Fruit fly (Drosophila melanogaster) whole organism, embryonic: ENCODE measurements around the gene CG45691.

Source experiments
- Antp ChIP-seq: fragments of 200-800 bp; sonication (Bioruptor generic); optimal IDR thresholded peaks from 3 replicates; lab custom pipeline; 2016; ENCODE audit warnings: missing biosample characterization, missing genetic modification characterization
- B-H2 ChIP-seq: fragments of 200-800 bp; sonication (Bioruptor generic); optimal IDR thresholded peaks from 2 replicates; lab custom pipeline; 2018; ENCODE audit warnings: missing biosample characterization, mild to moderate bottlenecking, missing genetic modification characterization
- Bgb ChIP-seq: fragments of 200-800 bp; sonication (Bioruptor generic); IDR thresholded peaks from 2 replicates; pipeline ENCODE4 v1.3.6; 2022; ENCODE audit warnings: missing biosample characterization, missing genetic modification characterization; ENCODE audit not compliant: partially characterized antibody
- CG12659 ChIP-seq: fragments of 200-800 bp; sonication (Bioruptor generic); optimal IDR thresholded peaks from 3 replicates; lab custom pipeline; 2017; ENCODE audit warnings: mild to moderate bottlenecking, missing biosample characterization, missing genetic modification reagents, missing genetic modification characterization
- CG13287 ChIP-seq: fragments of 200-800 bp; sonication (Bioruptor generic); IDR thresholded peaks from 2 replicates; pipeline ENCODE4 v1.3.6; 2022; ENCODE audit warnings: missing biosample characterization, missing genetic modification characterization; ENCODE audit not compliant: partially characterized antibody
- CG1529 ChIP-seq: fragments of 200-800 bp; sonication (Bioruptor generic); optimal IDR thresholded peaks from 3 replicates; lab custom pipeline; 2018; ENCODE audit warnings: missing biosample characterization, missing genetic modification characterization
- CG16813 ChIP-seq: fragments of 200-800 bp; sonication (Bioruptor generic); IDR thresholded peaks from 3 replicates; pipeline ENCODE4 v1.3.6; 2022; ENCODE audit warnings: missing biosample characterization, missing genetic modification characterization; ENCODE audit not compliant: partially characterized antibody
- CG2199 ChIP-seq: fragments of 200-800 bp; sonication (Bioruptor generic); IDR thresholded peaks from 3 replicates; pipeline ENCODE4 v1.3.6; 2022; ENCODE audit warnings: missing biosample characterization, missing genetic modification characterization
- CG30020 ChIP-seq: fragments of 200-800 bp; optimal IDR thresholded peaks from 2 replicates; lab custom pipeline; 2019; ENCODE audit warnings: missing biosample characterization, mild to moderate bottlenecking, missing genetic modification characterization, moderate library complexity
- CG30403 ChIP-seq: fragments of 200-800 bp; sonication (Bioruptor generic); optimal IDR thresholded peaks from 3 replicates; lab custom pipeline; 2016; ENCODE audit warnings: missing biosample characterization, missing genetic modification characterization
- CG33557 ChIP-seq: fragments of 200-800 bp; sonication (Bioruptor generic); optimal IDR thresholded peaks from 2 replicates; lab custom pipeline; 2019; ENCODE audit warnings: missing biosample characterization, mild to moderate bottlenecking, missing genetic modification characterization, moderate library complexity
- CG42726 ChIP-seq: fragments of 200-800 bp; sonication (Bioruptor generic); IDR thresholded peaks from 2 replicates; pipeline ENCODE4 v1.3.6; 2022; ENCODE audit warnings: missing biosample characterization, missing genetic modification characterization; ENCODE audit not compliant: partially characterized antibody
- CG4404 ChIP-seq: fragments of 200-800 bp; sonication (Bioruptor generic); IDR thresholded peaks from 2 replicates; pipeline ENCODE4 v1.3.6; 2022; ENCODE audit warnings: missing biosample characterization, missing genetic modification characterization
- CG4424 ChIP-seq: fragments of 200-800 bp; sonication (Bioruptor generic); optimal IDR thresholded peaks from 3 replicates; lab custom pipeline; 2016; ENCODE audit warnings: missing biosample characterization, missing genetic modification characterization
- CG6175 ChIP-seq: fragments of 200-800 bp; sonication (Bioruptor generic); IDR thresholded peaks from 3 replicates; pipeline ENCODE4 v1.3.6; 2022; ENCODE audit warnings: missing biosample characterization, missing genetic modification characterization
- CG6654 ChIP-seq: fragments of 200-800 bp; sonication (Bioruptor generic); optimal IDR thresholded peaks from 2 replicates; lab custom pipeline; 2017; ENCODE audit warnings: missing biosample characterization, mild to moderate bottlenecking, missing genetic modification characterization
- CG6854 ChIP-seq: fragments of 200-800 bp; sonication (Bioruptor generic); optimal IDR thresholded peaks from 3 replicates; lab custom pipeline; 2017; ENCODE audit warnings: missing biosample characterization, mild to moderate bottlenecking, missing genetic modification characterization
- CG7786 ChIP-seq: fragments of 200-800 bp; sonication (Bioruptor generic); optimal IDR thresholded peaks from 2 replicates; lab custom pipeline; 2016; ENCODE audit warnings: missing biosample characterization, missing genetic modification characterization
- CTCF ChIP-seq: fragments of 200-800 bp; sonication (Bioruptor generic); optimal IDR thresholded peaks from 2 replicates; lab custom pipeline; 2017; ENCODE audit warnings: missing biosample characterization, mild to moderate bottlenecking, missing genetic modification characterization, moderate library complexity
- Camta ChIP-seq: fragments of 200-800 bp; sonication (Bioruptor generic); optimal IDR thresholded peaks from 2 replicates; lab custom pipeline; 2016; ENCODE audit warnings: missing biosample characterization, missing genetic modification characterization
- Dek ChIP-seq: fragments of 200-800 bp; sonication (Bioruptor generic); optimal IDR thresholded peaks from 3 replicates; lab custom pipeline; 2019; ENCODE audit warnings: missing biosample characterization, mild to moderate bottlenecking, missing genetic modification characterization, moderate library complexity
- Dip2 ChIP-seq: fragments of 200-800 bp; sonication (Bioruptor generic); IDR thresholded peaks from 2 replicates; pipeline ENCODE4 v1.3.6; 2022; ENCODE audit warnings: missing biosample characterization, missing genetic modification characterization
- Dp ChIP-seq: fragments of 200-800 bp; sonication (Bioruptor generic); optimal IDR thresholded peaks from 2 replicates; lab custom pipeline; 2018; ENCODE audit warnings: missing biosample characterization, mild to moderate bottlenecking, missing genetic modification characterization, moderate library complexity
- Drgx ChIP-seq: fragments of 200-800 bp; sonication (Bioruptor generic); IDR thresholded peaks from 2 replicates; pipeline ENCODE4 v1.3.6; 2022; ENCODE audit warnings: missing biosample characterization, missing genetic modification characterization
- Ets65A ChIP-seq: fragments of 200-800 bp; sonication (Bioruptor generic); peaks from one replicate; lab custom pipeline; 2016; ENCODE audit warnings: missing biosample characterization, missing genetic modification characterization
- H15 ChIP-seq: fragments of 200-800 bp; sonication (Bioruptor generic); IDR thresholded peaks from 3 replicates; pipeline ENCODE4 v1.3.6; 2022; ENCODE audit warnings: missing biosample characterization, missing genetic modification characterization
- H2.0 ChIP-seq: fragments of 200-800 bp; sonication (Bioruptor generic); IDR thresholded peaks from 2 replicates; pipeline ENCODE4 v1.3.6; 2022; ENCODE audit warnings: missing biosample characterization, missing genetic modification characterization
- HLH4C ChIP-seq: fragments of 200-800 bp; sonication (Bioruptor generic); IDR thresholded peaks from 3 replicates; pipeline ENCODE4 v1.3.6; 2022; ENCODE audit warnings: missing biosample characterization, missing genetic modification characterization; ENCODE audit not compliant: partially characterized antibody
- Hey ChIP-seq: fragments of 200-800 bp; sonication (Bioruptor generic); optimal IDR thresholded peaks from 3 replicates; lab custom pipeline; 2018; ENCODE audit warnings: missing biosample characterization, mild to moderate bottlenecking, missing genetic modification characterization
- HmgZ ChIP-seq: fragments of 200-800 bp; sonication (Bioruptor generic); optimal IDR thresholded peaks from 2 replicates; lab custom pipeline; 2018; ENCODE audit warnings: missing biosample characterization, mild to moderate bottlenecking, missing genetic modification characterization
- Hr3 ChIP-seq: fragments of 200-800 bp; sonication (Bioruptor generic); optimal IDR thresholded peaks from 3 replicates; lab custom pipeline; 2016; ENCODE audit warnings: missing biosample characterization, missing genetic modification characterization
- Hr51 ChIP-seq, 2 experiments: fragments of 200-800 bp; sonication (Bioruptor generic); optimal IDR thresholded peaks; 2 replicates in 1 of 2; 3 replicates in 1 of 2; lab custom pipeline; 2016 to 2018; ENCODE audit warnings: missing biosample characterization in 2 of 2, missing genetic modification characterization in 2 of 2, mild to moderate bottlenecking in 1 of 2, moderate library complexity in 1 of 2
- Lhr ChIP-seq: fragments of 200-800 bp; sonication (Bioruptor generic); optimal IDR thresholded peaks from 3 replicates; lab custom pipeline; 2017; ENCODE audit warnings: mild to moderate bottlenecking, missing biosample characterization, missing genetic modification reagents, missing genetic modification characterization
- MBD-R2 ChIP-seq: fragments of 200-800 bp; sonication (Bioruptor generic); IDR thresholded peaks from 2 replicates; pipeline ENCODE4 v1.3.6; 2022; ENCODE audit warnings: missing biosample characterization, missing genetic modification characterization
- Max ChIP-seq: fragments of 200-800 bp; sonication (Bioruptor generic); optimal IDR thresholded peaks from 2 replicates; lab custom pipeline; 2016; ENCODE audit warnings: missing biosample characterization, mild to moderate bottlenecking, missing genetic modification characterization
- Myb ChIP-seq: fragments of 200-800 bp; sonication (Bioruptor generic); optimal IDR thresholded peaks from 2 replicates; lab custom pipeline; 2016; ENCODE audit warnings: missing biosample characterization, missing genetic modification characterization
- Oli ChIP-seq: fragments of 200-800 bp; sonication (Bioruptor generic); optimal IDR thresholded peaks from 2 replicates; lab custom pipeline; 2018; ENCODE audit warnings: missing biosample characterization, mild to moderate bottlenecking, missing genetic modification characterization, moderate library complexity
- Opbp ChIP-seq: fragments of 200-800 bp; sonication (Bioruptor generic); IDR thresholded peaks from 3 replicates; pipeline ENCODE4 v1.3.6; 2022; ENCODE audit warnings: missing biosample characterization, missing genetic modification characterization; ENCODE audit not compliant: partially characterized antibody
- Scr ChIP-seq: fragments of 200-800 bp; sonication (Bioruptor generic); IDR thresholded peaks from 2 replicates; pipeline ENCODE4 v1.3.6; 2022; ENCODE audit warnings: missing biosample characterization, missing genetic modification characterization; ENCODE audit not compliant: partially characterized antibody
- gfzf ChIP-seq: fragments of 200-800 bp; sonication (Bioruptor generic); optimal IDR thresholded peaks from 2 replicates; lab custom pipeline; 2016; ENCODE audit warnings: missing biosample characterization, mild to moderate bottlenecking, missing genetic modification characterization, moderate library complexity
- gsb ChIP-seq: fragments of 200-800 bp; sonication (Bioruptor generic); IDR thresholded peaks from 2 replicates; pipeline ENCODE4 v1.3.6; 2022; ENCODE audit warnings: missing biosample characterization, missing genetic modification characterization
- h ChIP-seq: fragments of >200 bp; optimal IDR thresholded peaks from 2 replicates; lab custom pipeline; 2017
- knrl ChIP-seq: fragments of 200-800 bp; sonication (Bioruptor generic); IDR thresholded peaks from 3 replicates; pipeline ENCODE4 v1.3.6; 2022; ENCODE audit warnings: missing biosample characterization, missing genetic modification characterization; ENCODE audit not compliant: partially characterized antibody
- org-1 ChIP-seq: fragments of 200-800 bp; sonication (Bioruptor generic); optimal IDR thresholded peaks from 2 replicates; lab custom pipeline; 2017; ENCODE audit warnings: missing biosample characterization, missing genetic modification characterization
- pita ChIP-seq: fragments of 200-800 bp; sonication (Bioruptor generic); optimal IDR thresholded peaks from 2 replicates; lab custom pipeline; 2017; ENCODE audit warnings: missing biosample characterization, mild to moderate bottlenecking, missing genetic modification characterization
- pzg ChIP-seq: fragments of 200-800 bp; sonication (Bioruptor generic); optimal IDR thresholded peaks from 3 replicates; lab custom pipeline; 2018; ENCODE audit warnings: missing biosample characterization, mild to moderate bottlenecking, missing genetic modification characterization, moderate library complexity
- slou ChIP-seq: fragments of 200-800 bp; sonication (Bioruptor generic); optimal IDR thresholded peaks from 3 replicates; lab custom pipeline; 2016; ENCODE audit warnings: missing biosample characterization, missing genetic modification characterization
- stwl ChIP-seq: fragments of 200-800 bp; sonication (Bioruptor generic); optimal IDR thresholded peaks from 3 replicates; lab custom pipeline; 2018; ENCODE audit warnings: missing biosample characterization, mild to moderate bottlenecking, missing genetic modification characterization, moderate library complexity
- tup ChIP-seq: fragments of 200-800 bp; sonication (Bioruptor generic); optimal IDR thresholded peaks from 2 replicates; lab custom pipeline; 2016; ENCODE audit warnings: missing biosample characterization, mild to moderate bottlenecking, missing genetic modification characterization, moderate library complexity
- vvl ChIP-seq: fragments of 200-800 bp; sonication (Bioruptor generic); IDR thresholded peaks from 2 replicates; pipeline ENCODE4 v1.3.6; 2022; ENCODE audit warnings: missing biosample characterization, missing genetic modification characterization

CG45691 gene

dm6 chr2L:17320612-17321011, at the start of gene CG45691:
TSS of gene CG45691 (minus strand) at chr2L:17320712.
- TF ChIP-seq Hey (no peak), H15 (GFP tag; lab: Robert Waterston, UW) (no peak), Oli (no peak), gsb (GFP tag; lab: Robert Waterston, UW) (no peak), Ets65A (GFP tag; lab: Kevin White, UChicago) (peak; percentile 22)

- no peak for TF ChIP-seq org-1 (GFP tag; lab: Kevin White, UChicago)
- TF ChIP-seq gfzf (GFP tag; lab: Kevin White, UChicago) = peak; percentile 58
- peak in 1 of 2 experiments; percentile 69 for TF ChIP-seq Hr51 (GFP tag; optimal IDR thresholded peaks at IDR 0.05; lab: Kevin White, UChicago)
- TF ChIP-seq knrl (GFP tag; lab: Robert Waterston, UW) = peak; percentile 33; the same call in 2 of the 3 replicates
- TF ChIP-seq H2.0 = no peak
- TF ChIP-seq slou (GFP tag; lab: Kevin White, UChicago) = peak; percentile 47
- peak; percentile 37 for TF ChIP-seq B-H2
- peak; percentile 66 for TF ChIP-seq CTCF (GFP tag; lab: Kevin White, UChicago)
- no peak for TF ChIP-seq CG4404
- TF ChIP-seq HmgZ = peak; percentile 17
- TF ChIP-seq tup (GFP tag; lab: Kevin White, UChicago) = no peak
- TF ChIP-seq Dek (tag; lab: Kevin White, UChicago) = peak; percentile 24
- TF ChIP-seq Drgx (GFP tag; lab: Robert Waterston, UW) = no peak
- no peak for TF ChIP-seq MBD-R2 (GFP tag; lab: Robert Waterston, UW)
- peak; percentile 10 for TF ChIP-seq Lhr
- TF ChIP-seq CG30403 (GFP tag; lab: Kevin White, UChicago) = no peak
- TF ChIP-seq Scr (GFP tag; lab: Robert Waterston, UW) = peak; percentile 53; the same call in 1 of the 2 replicates
- TF ChIP-seq CG7786 = no peak
- peak; percentile 29 for TF ChIP-seq Dp (GFP tag; lab: Kevin White, UChicago)
- TF ChIP-seq CG16813 (GFP tag; lab: Robert Waterston, UW) = 0 out of 3 replicates have a peak, but pooled peaks have one; percentile 12
- TF ChIP-seq CG42726 (GFP tag; lab: Robert Waterston, UW) = peak; percentile 60
- no peak for TF ChIP-seq CG6175 (GFP tag; lab: Robert Waterston, UW)
- TF ChIP-seq CG4424 = no peak
- TF ChIP-seq CG2199 = peak; percentile 95
- no peak for TF ChIP-seq Antp (GFP tag; lab: Kevin White, UChicago)
- peak; percentile 60 for TF ChIP-seq Bgb (GFP tag; lab: Robert Waterston, UW)
- TF ChIP-seq stwl = peak; percentile 98
- peak; percentile 42; the same call in 1 of the 2 replicates for TF ChIP-seq CG13287
- TF ChIP-seq CG12659 (GFP tag; lab: Kevin White, UChicago) = peak; percentile 1
- peak; percentile 26 for TF ChIP-seq CG6854
- peak; percentile 36 for TF ChIP-seq Myb (GFP tag; lab: Kevin White, UChicago)
- peak; percentile 99 for TF ChIP-seq CG6654 (GFP tag; lab: Kevin White, UChicago)
- no peak for TF ChIP-seq Dip2 (GFP tag; lab: Robert Waterston, UW)
- no peak for TF ChIP-seq CG1529 (GFP tag; lab: Kevin White, UChicago)
- TF ChIP-seq pzg (GFP tag; lab: Kevin White, UChicago) = peak; percentile 18
- TF ChIP-seq vvl (GFP tag; lab: Robert Waterston, UW) = no peak
- no peak for TF ChIP-seq h (lab: Kevin White, UChicago)
- no peak for TF ChIP-seq Max (GFP tag; lab: Kevin White, UChicago)
- TF ChIP-seq CG33557 (GFP tag; lab: Kevin White, UChicago) = no peak
- no peak for TF ChIP-seq Camta
- no peak for TF ChIP-seq CG30020 (tag; lab: Kevin White, UChicago)
- TF ChIP-seq pita (GFP tag; lab: Kevin White, UChicago) = peak; percentile 55
- peak; percentile 56; the same call in 1 of the 3 replicates for TF ChIP-seq Opbp (GFP tag; lab: Robert Waterston, UW)
- TF ChIP-seq Hr3 (GFP tag; lab: Kevin White, UChicago) = no peak
- 0 out of 3 replicates have a peak, but pooled peaks have one; percentile 23 for TF ChIP-seq HLH4C (GFP tag; lab: Robert Waterston, UW)
Observed at dm6 chr2L:17368503-17368902, 48.0 kb upstream of the CG45691 start.
